Comparison of ENCODE assay signal across 4 fruit fly cellular contexts in genomic region chr2L:10516470-10517048, dm6.
TF ChIP-seq lines count a peak whose summit lies in the region.

No protein-coding gene starts in this region.

TF ChIP-seq in whole organism, adult, 20 proteins besides CTCF, POLR2A, EP300 and RAD21 (continued from another document):
- TF ChIP-seq CG1620 (GFP tag; optimal IDR thresholded peaks at IDR 0.05; lab: Kevin White, UChicago), result peak; percentile 66
- no peak for TF ChIP-seq cnc (optimal IDR thresholded peaks at IDR 0.05; lab: Kevin White, UChicago)

TF ChIP-seq in whole organism, embryonic, 481 proteins besides CTCF, POLR2A, EP300 and RAD21 (continued from another document and continues in another):
- TF ChIP-seq dati (GFP tag; IDR thresholded peaks at IDR 0.05; lab: Robert Waterston, UW) (no peak), nmo (GFP tag; optimal IDR thresholded peaks at IDR 0.05; lab: Kevin White, UChicago) (peak; percentile 30), CG13123 (GFP tag; optimal IDR thresholded peaks at IDR 0.05; lab: Kevin White, UChicago) (no peak), NC2β (GFP tag; optimal IDR thresholded peaks at IDR 0.05; lab: Kevin White, UChicago) (peak; percentile 1), CG18764 (GFP tag; optimal IDR thresholded peaks at IDR 0.05; lab: Kevin White, UChicago) (peak; percentile 4), Adf1 (GFP tag; IDR thresholded peaks at IDR 0.05; lab: Robert Waterston, UW) (peak; percentile 93), dan (GFP tag; IDR thresholded peaks at IDR 0.05; lab: Robert Waterston, UW) (no peak), sob (GFP tag; IDR thresholded peaks at IDR 0.05; lab: Robert Waterston, UW) (peak; percentile 38; the same call in 1 of the 2 replicates), abd-A (tag; optimal IDR thresholded peaks at IDR 0.05; lab: Kevin White, UChicago) (no peak), tap (tag; optimal IDR thresholded peaks at IDR 0.05; lab: Kevin White, UChicago) (no peak), CG2129 (GFP tag; IDR thresholded peaks at IDR 0.05; lab: Robert Waterston, UW; ENCODE audit: partially characterized antibody) (no peak), otp (GFP tag; IDR thresholded peaks at IDR 0.05; lab: Robert Waterston, UW) (no peak), CG10209 (GFP tag; optimal IDR thresholded peaks at IDR 0.05; lab: Kevin White, UChicago) (no peak), Bdp1 (GFP tag; optimal IDR thresholded peaks at IDR 0.05; lab: Kevin White, UChicago) (peak; percentile 21), CG11560 (tag; IDR thresholded peaks at IDR 0.05; lab: Robert Waterston, UW) (0 out of 3 replicates have a peak, but pooled peaks have one; percentile 54), CG8478 (optimal IDR thresholded peaks at IDR 0.05; lab: Kevin White, UChicago) (no peak), oc (tag; optimal IDR thresholded peaks at IDR 0.05; lab: Kevin White, UChicago) (no peak), eyg (GFP tag; optimal IDR thresholded peaks at IDR 0.05; lab: Kevin White, UChicago) (no peak), HLHmδ (GFP tag; optimal IDR thresholded peaks at IDR 0.05; lab: Kevin White, UChicago) (no peak), CG7271 (tag; optimal IDR thresholded peaks at IDR 0.05; lab: Kevin White, UChicago) (no peak), hth (optimal IDR thresholded peaks at IDR 0.05; lab: Kevin White, UChicago) (no peak), CG8089 (GFP tag; optimal IDR thresholded peaks at IDR 0.05; lab: Kevin White, UChicago) (no peak), en (GFP tag; optimal IDR thresholded peaks at IDR 0.05; lab: Kevin White, UChicago) (peak; percentile 23), CG15601 (tag; optimal IDR thresholded peaks at IDR 0.05; lab: Kevin White, UChicago) (no peak), ash1 (GFP tag; optimal IDR thresholded peaks at IDR 0.05; lab: Kevin White, UChicago) (no peak), CG31224 (GFP tag; IDR thresholded peaks at IDR 0.05; lab: Robert Waterston, UW) (no peak), lola (GFP tag; optimal IDR thresholded peaks at IDR 0.05; lab: Kevin White, UChicago) (peak in 1 of 3 experiments; percentile 7), CG9817 (tag; optimal IDR thresholded peaks at IDR 0.05; lab: Kevin White, UChicago) (peak; percentile 38), luna (GFP tag; optimal IDR thresholded peaks at IDR 0.05; lab: Kevin White, UChicago) (no peak), z (GFP tag; IDR thresholded peaks at IDR 0.05; lab: Robert Waterston, UW) (peak; percentile 52; the same call in 1 of the 3 replicates), unpg (GFP tag; optimal IDR thresholded peaks at IDR 0.05; lab: Kevin White, UChicago) (peak; percentile 12), CG4854 (GFP tag; optimal IDR thresholded peaks at IDR 0.05; lab: Kevin White, UChicago) (peak; percentile 8), CG6854 (GFP tag; optimal IDR thresholded peaks at IDR 0.05; lab: Kevin White, UChicago) (peak; percentile 21), CG14710 (tag; optimal IDR thresholded peaks at IDR 0.05; lab: Kevin White, UChicago) (peak; percentile 38), fd64A (GFP tag; optimal IDR thresholded peaks at IDR 0.05; lab: Kevin White, UChicago) (no peak), CG9727 (GFP tag; optimal IDR thresholded peaks at IDR 0.05; lab: Kevin White, UChicago) (peak; percentile 54), Oli (tag; optimal IDR thresholded peaks at IDR 0.05; lab: Kevin White, UChicago) (peak; percentile 34), CG13775 (GFP tag; optimal IDR thresholded peaks at IDR 0.05; lab: Kevin White, UChicago) (peak; percentile 43), CG1233 (GFP tag; optimal IDR thresholded peaks at IDR 0.05; lab: Kevin White, UChicago) (peak; percentile 43), scrt (GFP tag; optimal IDR thresholded peaks at IDR 0.05; lab: Kevin White, UChicago) (no peak), CG6175 (GFP tag; IDR thresholded peaks at IDR 0.05; lab: Robert Waterston, UW) (no peak), Optix (GFP tag; IDR thresholded peaks at IDR 0.05; lab: Robert Waterston, UW) (0 out of 3 replicates have a peak, but pooled peaks have one; percentile 49), CG10274 (GFP tag; optimal IDR thresholded peaks at IDR 0.05; lab: Kevin White, UChicago) (peak; percentile 18)

TF ChIP-seq in whole organism, prepupa, 60 proteins besides CTCF, POLR2A, EP300 and RAD21 (continued from another document):
- TF ChIP-seq CG31627 (GFP tag; optimal IDR thresholded peaks at IDR 0.05; lab: Kevin White, UChicago) (peak; percentile 48), Smox (GFP tag; optimal IDR thresholded peaks at IDR 0.05; lab: Kevin White, UChicago) (peak; percentile 49), CG11294 (GFP tag; IDR thresholded peaks at IDR 0.05; lab: Robert Waterston, UW) (no peak), pdm3 (GFP tag; optimal IDR thresholded peaks at IDR 0.05; lab: Kevin White, UChicago) (peak; percentile 34), lz (GFP tag; optimal IDR thresholded peaks at IDR 0.05; lab: Kevin White, UChicago) (peak; percentile 5), vri (GFP tag; optimal IDR thresholded peaks at IDR 0.05; lab: Kevin White, UChicago) (peak; percentile 11), Hr38 (GFP tag; optimal IDR thresholded peaks at IDR 0.05; lab: Kevin White, UChicago) (no peak), Hr39 (GFP tag; optimal IDR thresholded peaks at IDR 0.05; lab: Kevin White, UChicago) (peak; percentile 34), dsx (GFP tag; optimal IDR thresholded peaks at IDR 0.05; lab: Kevin White, UChicago; ENCODE audit: poor library complexity, severe bottlenecking) (peak; percentile 22), CG6854 (GFP tag; optimal IDR thresholded peaks at IDR 0.05; lab: Kevin White, UChicago) (peak; percentile 81), salr (GFP tag; optimal IDR thresholded peaks at IDR 0.05; lab: Kevin White, UChicago) (peak in 1 of 2 experiments; percentile 10), fd85E (GFP tag; optimal IDR thresholded peaks at IDR 0.05; lab: Kevin White, UChicago) (no peak), CG6276 (GFP tag; optimal IDR thresholded peaks at IDR 0.05; lab: Kevin White, UChicago) (peak; percentile 72), Eip75B (GFP tag; optimal IDR thresholded peaks at IDR 0.05; lab: Kevin White, UChicago) (peak; percentile 37), Met (GFP tag; optimal IDR thresholded peaks at IDR 0.05; lab: Kevin White, UChicago) (peak; percentile 18), CG8319 (GFP tag; optimal IDR thresholded peaks at IDR 0.05; lab: Kevin White, UChicago) (peak; percentile 17), CG16779 (tag; optimal IDR thresholded peaks at IDR 0.05; lab: Kevin White, UChicago) (peak; percentile 20), ss (GFP tag; optimal IDR thresholded peaks at IDR 0.05; lab: Kevin White, UChicago) (peak; percentile 43 to 51), Ets96B (tag; optimal IDR thresholded peaks at IDR 0.05; lab: Kevin White, UChicago) (peak; percentile 17), OdsH (GFP tag; optimal IDR thresholded peaks at IDR 0.05; lab: Kevin White, UChicago) (peak; percentile 42), CG32006 (GFP tag; optimal IDR thresholded peaks at IDR 0.05; lab: Kevin White, UChicago) (peak; percentile 21), Sox102F (GFP tag; optimal IDR thresholded peaks at IDR 0.05; lab: Kevin White, UChicago) (no peak), CG11902 (GFP tag; optimal IDR thresholded peaks at IDR 0.05; lab: Kevin White, UChicago) (no peak), Sox15 (GFP tag; optimal IDR thresholded peaks at IDR 0.05; lab: Kevin White, UChicago) (peak; percentile 43), CG1621 (tag; optimal IDR thresholded peaks at IDR 0.05; lab: Kevin White, UChicago) (peak; percentile 18), svp (GFP tag; lab: Kevin White, UChicago) (peak; percentile 79), eg (GFP tag; IDR thresholded peaks at IDR 0.05; lab: Robert Waterston, UW) (peak; percentile 71; the same call in 2 of the 3 replicates), CG6163 (GFP tag; IDR thresholded peaks at IDR 0.05; lab: Robert Waterston, UW) (peak; percentile 30; the same call in 1 of the 3 replicates), Sox14 (GFP tag; optimal IDR thresholded peaks at IDR 0.05; lab: Kevin White, UChicago) (peak; percentile 56), CG3032 (tag; optimal IDR thresholded peaks at IDR 0.05; lab: Kevin White, UChicago) (no peak), acj6 (GFP tag; optimal IDR thresholded peaks at IDR 0.05; lab: Kevin White, UChicago) (peak; percentile 51), topi (GFP tag; optimal IDR thresholded peaks at IDR 0.05; lab: Kevin White, UChicago) (peak; percentile 49), CG15336 (GFP tag; IDR thresholded peaks at IDR 0.05; lab: Robert Waterston, UW) (peak; percentile 37; the same call in 1 of the 2 replicates), Hr4 (GFP tag; optimal IDR thresholded peaks at IDR 0.05; lab: Kevin White, UChicago) (peak; percentile 60), CG34406 (GFP tag; optimal IDR thresholded peaks at IDR 0.05; lab: Kevin White, UChicago) (peak; percentile 18), Lpt (GFP tag; optimal IDR thresholded peaks at IDR 0.05; lab: Kevin White, UChicago) (peak; percentile 31), fkh (GFP tag; optimal IDR thresholded peaks at IDR 0.05; lab: Kevin White, UChicago) (no peak), esn (GFP tag; optimal IDR thresholded peaks at IDR 0.05; lab: Kevin White, UChicago) (peak; percentile 46), Eip93F (GFP tag; optimal IDR thresholded peaks at IDR 0.05; lab: Kevin White, UChicago) (peak; percentile 42), Blimp-1 (GFP tag; optimal IDR thresholded peaks at IDR 0.05; lab: Kevin White, UChicago) (no peak)

TF ChIP-seq in whole organism, pupa, 21 proteins besides CTCF, POLR2A, EP300 and RAD21 (continued from another document):
- peak; percentile 24 for TF ChIP-seq CG13204 (GFP tag; optimal IDR thresholded peaks at IDR 0.05; lab: Kevin White, UChicago)
